Fruit fly (Drosophila melanogaster) whole organism, embryonic: ENCODE data around the gene CanB.

ENCODE experiments used
- Bgb ChIP-seq: fragments of 200-800 bp; sonication (Bioruptor generic); IDR thresholded peaks from 2 replicates; pipeline ENCODE4 v1.3.6; 2022; ENCODE audit warnings: missing biosample characterization, missing genetic modification characterization; ENCODE audit not compliant: partially characterized antibody
- CG11398 ChIP-seq: fragments of 200-800 bp; sonication (Bioruptor generic); optimal IDR thresholded peaks from 2 replicates; lab custom pipeline; 2016; ENCODE audit warnings: missing biosample characterization, missing genetic modification characterization
- CG11696 ChIP-seq: fragments of 200-800 bp; sonication (Bioruptor generic); IDR thresholded peaks from 2 replicates; pipeline ENCODE4 v1.3.6; 2022; ENCODE audit warnings: missing biosample characterization, missing genetic modification characterization
- CG13287 ChIP-seq: fragments of 200-800 bp; sonication (Bioruptor generic); IDR thresholded peaks from 2 replicates; pipeline ENCODE4 v1.3.6; 2022; ENCODE audit warnings: missing biosample characterization, missing genetic modification characterization; ENCODE audit not compliant: partially characterized antibody
- CG15514 ChIP-seq: fragments of 200-800 bp; sonication (Bioruptor generic); optimal IDR thresholded peaks from 3 replicates; lab custom pipeline; 2017; ENCODE audit warnings: missing biosample characterization, missing genetic modification characterization, mild to moderate bottlenecking, moderate library complexity, missing genetic modification reagents
- CG17568 ChIP-seq: fragments of 200-800 bp; sonication (Bioruptor generic); optimal IDR thresholded peaks from 2 replicates; lab custom pipeline; 2018; ENCODE audit warnings: missing biosample characterization, mild to moderate bottlenecking, missing genetic modification characterization, moderate library complexity
- CG1832 ChIP-seq: fragments of 200-800 bp; sonication (Bioruptor generic); optimal IDR thresholded peaks from 2 replicates; lab custom pipeline; 2017; ENCODE audit warnings: missing biosample characterization, mild to moderate bottlenecking, missing genetic modification characterization, inconsistent platforms
- CG3163 ChIP-seq: fragments of 200-800 bp; sonication (Bioruptor generic); optimal IDR thresholded peaks from 3 replicates; lab custom pipeline; 2016; ENCODE audit warnings: missing biosample characterization, missing genetic modification characterization
- CG4328 ChIP-seq: fragments of 200-800 bp; sonication (Bioruptor generic); optimal IDR thresholded peaks from 3 replicates; lab custom pipeline; 2017; ENCODE audit warnings: missing biosample characterization, missing genetic modification reagents, missing genetic modification characterization
- CG5953 ChIP-seq: fragments of 200-800 bp; sonication (Bioruptor generic); IDR thresholded peaks from 2 replicates; pipeline ENCODE4 v1.3.6; 2022; ENCODE audit warnings: missing biosample characterization, missing genetic modification characterization
- CG8281 ChIP-seq: fragments of 200-800 bp; sonication (Bioruptor generic); optimal IDR thresholded peaks from 2 replicates; lab custom pipeline; 2018; ENCODE audit warnings: missing biosample characterization, mild to moderate bottlenecking, missing genetic modification characterization, moderate library complexity
- CTCF ChIP-seq: fragments of 200-800 bp; sonication (Bioruptor generic); optimal IDR thresholded peaks from 2 replicates; lab custom pipeline; 2017; ENCODE audit warnings: missing biosample characterization, mild to moderate bottlenecking, missing genetic modification characterization, moderate library complexity
- Dad ChIP-seq: fragments of 200-800 bp; sonication (Bioruptor generic); optimal IDR thresholded peaks from 3 replicates; lab custom pipeline; 2016; ENCODE audit warnings: missing biosample characterization, missing genetic modification characterization
- Dref ChIP-seq: fragments of 200-800 bp; sonication (Bioruptor generic); IDR thresholded peaks from 2 replicates; pipeline ENCODE4 v1.3.6; 2022; ENCODE audit warnings: missing biosample characterization, missing genetic modification characterization
- E2f1 ChIP-seq: fragments of 200-800 bp; sonication (Bioruptor generic); IDR thresholded peaks from 2 replicates; pipeline ENCODE4 v1.3.6; 2022; ENCODE audit warnings: missing biosample characterization, missing genetic modification characterization
- Mad ChIP-seq: fragments of 200-800 bp; sonication (Bioruptor generic); optimal IDR thresholded peaks from 2 replicates; lab custom pipeline; 2016; ENCODE audit warnings: missing biosample characterization, missing genetic modification characterization
- NfI ChIP-seq: fragments of 200-800 bp; sonication (Bioruptor generic); optimal IDR thresholded peaks from 3 replicates; lab custom pipeline; 2018; ENCODE audit warnings: missing biosample characterization, mild to moderate bottlenecking, missing genetic modification characterization, moderate library complexity
- PHDP ChIP-seq: fragments of 200-800 bp; sonication (Bioruptor generic); optimal IDR thresholded peaks from 3 replicates; lab custom pipeline; 2018; ENCODE audit warnings: missing biosample characterization, mild to moderate bottlenecking, missing genetic modification characterization, moderate library complexity
- Sry-δ ChIP-seq: fragments of 200-800 bp; sonication (Bioruptor generic); optimal IDR thresholded peaks from 2 replicates; lab custom pipeline; 2016; ENCODE audit warnings: missing biosample characterization, missing genetic modification characterization
- Taf1 ChIP-seq: fragments of 200-800 bp; sonication (Bioruptor generic); IDR thresholded peaks from 2 replicates; pipeline ENCODE4 v1.3.6; 2022; ENCODE audit warnings: missing biosample characterization, missing genetic modification characterization
- Vsx1 ChIP-seq: fragments of 200-800 bp; sonication (Bioruptor generic); optimal IDR thresholded peaks from 2 replicates; lab custom pipeline; 2017; ENCODE audit warnings: missing biosample characterization, mild to moderate bottlenecking, missing genetic modification characterization, missing genetic modification reagents
- abd-A ChIP-seq: fragments of 200-800 bp; sonication (Bioruptor generic); optimal IDR thresholded peaks from 3 replicates; lab custom pipeline; 2019; ENCODE audit warnings: missing biosample characterization, mild to moderate bottlenecking, missing genetic modification characterization, moderate library complexity
- ara ChIP-seq: fragments of 200-800 bp; sonication (Bioruptor generic); IDR thresholded peaks from 2 replicates; pipeline ENCODE4 v1.3.6; 2022; ENCODE audit warnings: missing biosample characterization, missing genetic modification characterization
- btn ChIP-seq: fragments of 200-800 bp; sonication (Bioruptor generic); optimal IDR thresholded peaks from 2 replicates; lab custom pipeline; 2016; ENCODE audit warnings: missing biosample characterization, missing genetic modification characterization
- caup ChIP-seq: fragments of 200-800 bp; sonication (Bioruptor generic); optimal IDR thresholded peaks from 3 replicates; lab custom pipeline; 2017; ENCODE audit warnings: missing biosample characterization, mild to moderate bottlenecking, missing genetic modification characterization, moderate library complexity; ENCODE audit not compliant: severe bottlenecking
- chif ChIP-seq, 2 experiments: fragments of 200-800 bp; sonication (Bioruptor generic); optimal IDR thresholded peaks; 3 replicates each; lab custom pipeline; 2016; ENCODE audit warnings: missing biosample characterization in 2 of 2, missing genetic modification characterization in 2 of 2
- da ChIP-seq: fragments of 200-800 bp; sonication (Bioruptor generic); optimal IDR thresholded peaks from 2 replicates; lab custom pipeline; 2016; ENCODE audit warnings: missing biosample characterization, missing genetic modification characterization
- dan ChIP-seq: fragments of 200-800 bp; sonication (Bioruptor generic); IDR thresholded peaks from 2 replicates; pipeline ENCODE4 v1.3.6; 2022; ENCODE audit warnings: missing biosample characterization, missing genetic modification characterization
- dimm ChIP-seq: fragments of 200-800 bp; sonication (Bioruptor generic); IDR thresholded peaks from 2 replicates; pipeline ENCODE4 v1.3.6; 2022; ENCODE audit warnings: missing biosample characterization, missing genetic modification characterization
- disco-r ChIP-seq: fragments of 200-800 bp; sonication (Bioruptor generic); optimal IDR thresholded peaks from 2 replicates; lab custom pipeline; 2016; ENCODE audit warnings: missing biosample characterization, missing genetic modification characterization
- exex ChIP-seq: fragments of 200-800 bp; sonication (Bioruptor generic); optimal IDR thresholded peaks from 4 replicates; lab custom pipeline; 2018; ENCODE audit warnings: missing biosample characterization, mild to moderate bottlenecking, missing genetic modification characterization, moderate library complexity
- eyg ChIP-seq: fragments of 200-800 bp; sonication (Bioruptor generic); optimal IDR thresholded peaks from 3 replicates; lab custom pipeline; 2016; ENCODE audit warnings: missing biosample characterization, missing genetic modification characterization
- gcm2 ChIP-seq: fragments of 200-800 bp; sonication (Bioruptor generic); optimal IDR thresholded peaks from 2 replicates; lab custom pipeline; 2016; ENCODE audit warnings: missing biosample characterization, missing genetic modification characterization
- gfzf ChIP-seq: fragments of 200-800 bp; sonication (Bioruptor generic); optimal IDR thresholded peaks from 2 replicates; lab custom pipeline; 2016; ENCODE audit warnings: missing biosample characterization, mild to moderate bottlenecking, missing genetic modification characterization, moderate library complexity
- grau ChIP-seq: fragments of 200-800 bp; optimal IDR thresholded peaks from 3 replicates; lab custom pipeline; 2019; ENCODE audit warnings: missing biosample characterization, mild to moderate bottlenecking, missing genetic modification characterization, moderate library complexity
- grn ChIP-seq: fragments of 200-800 bp; sonication (Bioruptor generic); optimal IDR thresholded peaks from 3 replicates; lab custom pipeline; 2017; ENCODE audit warnings: missing biosample characterization, missing genetic modification characterization
- gsb-n ChIP-seq: fragments of 200-800 bp; sonication (Bioruptor generic); optimal IDR thresholded peaks from 3 replicates; lab custom pipeline; 2018; ENCODE audit warnings: missing biosample characterization, mild to moderate bottlenecking, missing genetic modification characterization
- insv ChIP-seq, 2 experiments: fragments of 200-800 bp; sonication (Bioruptor generic); optimal IDR thresholded peaks; 3 replicates each; lab custom pipeline; 2016 to 2018; ENCODE audit warnings: missing biosample characterization in 2 of 2, missing genetic modification characterization in 2 of 2
- mam ChIP-seq: fragments of 200-800 bp; sonication (Bioruptor generic); optimal IDR thresholded peaks from 3 replicates; lab custom pipeline; 2016; ENCODE audit warnings: missing biosample characterization, missing genetic modification characterization
- nerfin-1 ChIP-seq: fragments of 200-800 bp; sonication (Bioruptor generic); optimal IDR thresholded peaks from 3 replicates; lab custom pipeline; 2019; ENCODE audit warnings: missing biosample characterization, mild to moderate bottlenecking, missing genetic modification characterization, moderate library complexity
- oc ChIP-seq: fragments of 200-800 bp; sonication (Bioruptor generic); optimal IDR thresholded peaks from 2 replicates; lab custom pipeline; 2018; ENCODE audit warnings: missing biosample characterization, mild to moderate bottlenecking, missing genetic modification characterization, moderate library complexity
- pb ChIP-seq: fragments of 200-800 bp; sonication (Bioruptor generic); optimal IDR thresholded peaks from 3 replicates; lab custom pipeline; 2016; ENCODE audit warnings: missing biosample characterization, missing genetic modification characterization
- peb ChIP-seq: fragments of 200-800 bp; sonication (Bioruptor generic); IDR thresholded peaks from 2 replicates; pipeline ENCODE4 v1.3.6; 2022; ENCODE audit warnings: missing biosample characterization, missing genetic modification characterization
- pita ChIP-seq: fragments of 200-800 bp; sonication (Bioruptor generic); optimal IDR thresholded peaks from 2 replicates; lab custom pipeline; 2017; ENCODE audit warnings: missing biosample characterization, mild to moderate bottlenecking, missing genetic modification characterization
- row ChIP-seq: fragments of 200-800 bp; sonication (Bioruptor generic); IDR thresholded peaks from 3 replicates; pipeline ENCODE4 v1.3.6; 2022; ENCODE audit warnings: missing biosample characterization, missing genetic modification characterization
- salm ChIP-seq: fragments of 200-800 bp; sonication (Bioruptor generic); optimal IDR thresholded peaks from 2 replicates; lab custom pipeline; 2018; ENCODE audit warnings: missing biosample characterization, mild to moderate bottlenecking, missing genetic modification characterization
- sens-2 ChIP-seq: fragments of 200-800 bp; sonication (Bioruptor generic); IDR thresholded peaks from 2 replicates; pipeline ENCODE4 v1.3.6; 2022; ENCODE audit warnings: missing biosample characterization, missing genetic modification characterization
- slou ChIP-seq: fragments of 200-800 bp; sonication (Bioruptor generic); optimal IDR thresholded peaks from 3 replicates; lab custom pipeline; 2016; ENCODE audit warnings: missing biosample characterization, missing genetic modification characterization
- ttk ChIP-seq: fragments of 200-800 bp; sonication (Bioruptor generic); IDR thresholded peaks from 2 replicates; pipeline ENCODE4 v2.1.2; 2022; ENCODE audit warnings: missing biosample characterization, missing genetic modification characterization
- tx ChIP-seq: fragments of 200-800 bp; sonication (Bioruptor generic); optimal IDR thresholded peaks from 2 replicates; lab custom pipeline; 2016; ENCODE audit warnings: missing biosample characterization, missing genetic modification characterization
- zen2 ChIP-seq: fragments of 200-800 bp; sonication (Bioruptor generic); IDR thresholded peaks from 3 replicates; pipeline ENCODE4 v1.3.6; 2022; ENCODE audit warnings: missing biosample characterization, missing genetic modification characterization; ENCODE audit not compliant: partially characterized antibody

The CanB gene

dm6 chrX:5329266-5329898 lies 2.9 kb upstream of the CanB start, which contains the start of the genes CG3309 and XRCC1 (continued):
- TF ChIP-seq row (GFP tag; lab: Robert Waterston, UW) = peak; percentile 93
- TF ChIP-seq gcm2 (GFP tag; lab: Kevin White, UChicago) = no peak
- TF ChIP-seq Vsx1 (GFP tag; lab: Kevin White, UChicago) = no peak
- 0 out of 2 replicates have a peak, but pooled peaks have one; percentile 30 for TF ChIP-seq Dref (GFP tag; lab: Robert Waterston, UW)
- TF ChIP-seq dan (GFP tag; lab: Robert Waterston, UW) = no peak
- TF ChIP-seq disco-r (GFP tag; lab: Kevin White, UChicago) = no peak
- no peak for TF ChIP-seq CG11696 (GFP tag; lab: Robert Waterston, UW)
- peak; percentile 28 for TF ChIP-seq caup (GFP tag; lab: Kevin White, UChicago)
- no peak for TF ChIP-seq exex (tag; lab: Kevin White, UChicago)
- no peak for TF ChIP-seq grn (GFP tag; lab: Kevin White, UChicago)
- peak; percentile 31; the same call in 1 of the 2 replicates for TF ChIP-seq E2f1
- TF ChIP-seq CG11398 (GFP tag; lab: Kevin White, UChicago) = no peak
- TF ChIP-seq CG4328 (GFP tag; lab: Kevin White, UChicago) = no peak
- TF ChIP-seq pb (GFP tag; lab: Kevin White, UChicago) = no peak
- peak; percentile 68 for TF ChIP-seq Sry-δ (GFP tag; lab: Kevin White, UChicago)
- TF ChIP-seq da (GFP tag; lab: Kevin White, UChicago) = no peak
- TF ChIP-seq Bgb (GFP tag; lab: Robert Waterston, UW) = peak; percentile 80
- TF ChIP-seq salm (tag; lab: Kevin White, UChicago) = no peak
- TF ChIP-seq Mad (GFP tag; lab: Kevin White, UChicago) = peak; percentile 34
- TF ChIP-seq grau (tag; lab: Kevin White, UChicago) = peak; percentile 62
- peak; percentile 55; the same call in 1 of the 2 replicates for TF ChIP-seq ara (GFP tag; lab: Robert Waterston, UW)
- TF ChIP-seq pita (GFP tag; lab: Kevin White, UChicago) = no peak
- TF ChIP-seq Dad (GFP tag; lab: Kevin White, UChicago) = no peak
- peak; percentile 42; the same call in 1 of the 3 replicates for TF ChIP-seq zen2 (GFP tag; lab: Robert Waterston, UW)
- peak; percentile 27; the same call in 1 of the 2 replicates for TF ChIP-seq peb
- peak; percentile 25 for TF ChIP-seq NfI (GFP tag; lab: Kevin White, UChicago)
- peak; percentile 64; the same call in 1 of the 2 replicates for TF ChIP-seq ttk (GFP tag; lab: Robert Waterston, UW)
- TF ChIP-seq CG17568 (GFP tag; lab: Kevin White, UChicago) = no peak
- TF ChIP-seq oc = no peak
- TF ChIP-seq dimm (GFP tag; lab: Robert Waterston, UW) = no peak
- TF ChIP-seq CG5953 (GFP tag; lab: Robert Waterston, UW) = no peak
- no peak for TF ChIP-seq Taf1 (GFP tag; lab: Robert Waterston, UW)
- no peak for TF ChIP-seq CG3163
- TF ChIP-seq gfzf (GFP tag; lab: Kevin White, UChicago) = no peak
- no peak for TF ChIP-seq nerfin-1
- no peak for TF ChIP-seq slou (GFP tag; lab: Kevin White, UChicago)
- TF ChIP-seq sens-2 (GFP tag; lab: Robert Waterston, UW) = no peak
- TF ChIP-seq CTCF (GFP tag; lab: Kevin White, UChicago) = no peak
- no peak for TF ChIP-seq btn
- TF ChIP-seq CG1832 (GFP tag; lab: Kevin White, UChicago) = no peak
- peak; percentile 39 for TF ChIP-seq PHDP (tag; lab: Kevin White, UChicago)
- TF ChIP-seq abd-A (tag; lab: Kevin White, UChicago) = no peak
- peak; percentile 2 for TF ChIP-seq mam (GFP tag; lab: Kevin White, UChicago)
- TF ChIP-seq CG13287 (GFP tag; lab: Robert Waterston, UW) = peak; percentile 86
- peak; percentile 36 for TF ChIP-seq gsb-n
- no peak for TF ChIP-seq CG8281
- TF ChIP-seq insv (GFP tag; optimal IDR thresholded peaks at IDR 0.05; lab: Kevin White, UChicago) = no peak
- TF ChIP-seq tx (GFP tag; lab: Kevin White, UChicago) = no peak
- no peak for TF ChIP-seq eyg (GFP tag; lab: Kevin White, UChicago)
- peak in 1 of 2 experiments; percentile 15 for TF ChIP-seq chif (GFP tag; optimal IDR thresholded peaks at IDR 0.05; lab: Kevin White, UChicago)
- TF ChIP-seq CG15514 (GFP tag; lab: Kevin White, UChicago) = peak; percentile 32
